ENCODE assay signal across 2 worm cellular contexts in the genomic region with DNA sequence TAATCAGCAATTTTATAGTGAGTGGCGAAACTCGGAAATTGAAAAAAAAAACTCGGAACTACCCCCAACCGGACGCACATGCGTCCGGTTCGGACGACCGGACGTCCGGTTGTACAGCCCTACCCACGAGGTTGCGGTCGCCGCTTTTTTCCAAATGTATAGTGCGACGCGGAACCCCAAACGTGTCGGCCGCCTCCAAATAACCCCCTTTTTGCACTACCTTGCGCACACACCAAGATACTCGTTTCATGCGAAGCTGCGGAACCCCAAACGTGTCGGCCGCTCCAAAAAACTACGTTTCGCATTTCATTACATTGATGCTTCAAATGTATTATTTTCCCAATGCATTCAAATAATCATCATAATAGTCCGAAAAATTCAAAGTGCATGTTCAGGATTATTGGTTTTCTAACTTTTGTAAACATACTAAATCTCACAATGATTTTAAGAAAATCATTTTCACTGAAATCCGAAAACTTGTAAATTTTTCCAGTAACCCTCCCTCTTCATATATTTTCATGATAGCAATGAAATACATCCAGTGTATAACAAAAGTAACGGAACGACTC.
TF ChIP-seq lines count a peak whose summit lies in the region.

TSS of gene srw-35 (plus strand) at position 519 of the 569 bp plus-strand sequence.

TF ChIP-seq in whole organism, L4 larva, 104 proteins besides CTCF, POLR2A, EP300 and RAD21:
- no peak for TF ChIP-seq zip-2 (tag; optimal IDR thresholded peaks at IDR 0.05; lab: Kevin White, UChicago)
- 0 out of 2 replicates have a peak, but pooled peaks have one; percentile 19 for TF ChIP-seq php-3 (GFP tag; IDR thresholded peaks at IDR 0.05; lab: Robert Waterston, UW)

TF ChIP-seq in whole organism, young adult, 124 proteins besides CTCF, POLR2A, EP300 and RAD21:
- no peak for TF ChIP-seq egl-44 (GFP tag; IDR thresholded peaks at IDR 0.05; lab: Robert Waterston, UW)
- no peak for TF ChIP-seq hsf-1 (GFP tag; IDR thresholded peaks at IDR 0.05; lab: Robert Waterston, UW)
- TF ChIP-seq let-607 (tag; optimal IDR thresholded peaks at IDR 0.05; lab: Kevin White, UChicago): no peak
- no peak for TF ChIP-seq egl-18 (GFP tag; IDR thresholded peaks at IDR 0.05; lab: Robert Waterston, UW)
- no peak for TF ChIP-seq rpc-1 (optimal IDR thresholded peaks at IDR 0.05; lab: Kevin White, UChicago)
- TF ChIP-seq rpc-1 (tag; optimal IDR thresholded peaks at IDR 0.05; lab: Kevin White, UChicago): no peak
- no peak for TF ChIP-seq ceh-58 (GFP tag; IDR thresholded peaks at IDR 0.05; lab: Robert Waterston, UW)
- 0 out of 2 replicates have a peak, but pooled peaks have one; percentile 14 for TF ChIP-seq ztf-28 (GFP tag; IDR thresholded peaks at IDR 0.05; lab: Robert Waterston, UW)
- no peak for TF ChIP-seq F37B4.10 (GFP tag; IDR thresholded peaks at IDR 0.05; lab: Robert Waterston, UW)
- no peak for TF ChIP-seq D2030.7 (GFP tag; IDR thresholded peaks at IDR 0.05; lab: Robert Waterston, UW)
- no peak for TF ChIP-seq zfh-2 (GFP tag; conservative IDR thresholded peaks at IDR 0.05; lab: Robert Waterston, UW)
- no peak for TF ChIP-seq aptf-3 (GFP tag; IDR thresholded peaks at IDR 0.05; lab: Robert Waterston, UW)
- TF ChIP-seq snpc-3.4 (tag; optimal IDR thresholded peaks at IDR 0.05; lab: Kevin White, UChicago): no peak
- no peak for TF ChIP-seq madf-3 (GFP tag; IDR thresholded peaks at IDR 0.05; lab: Robert Waterston, UW)
- TF ChIP-seq him-1 (tag; optimal IDR thresholded peaks at IDR 0.05; lab: Kevin White, UChicago): no peak
- TF ChIP-seq snpc-4 (GFP tag; optimal IDR thresholded peaks at IDR 0.05; lab: Kevin White, UChicago): peak; percentile 26
- TF ChIP-seq snpc-4 (tag; optimal IDR thresholded peaks at IDR 0.05; lab: Kevin White, UChicago): peak in 3 of 4 experiments; percentile 23 to 94 (median 82)
- no peak for TF ChIP-seq rec-8 (tag; optimal IDR thresholded peaks at IDR 0.05; lab: Kevin White, UChicago)
- TF ChIP-seq snpc-1.1 (tag; optimal IDR thresholded peaks at IDR 0.05; lab: Kevin White, UChicago; ENCODE audit: insufficient read depth): peak; percentile 76
- TF ChIP-seq nhr-179 (tag; optimal IDR thresholded peaks at IDR 0.05; lab: Kevin White, UChicago): no peak
- no peak for TF ChIP-seq lsy-27 (tag; optimal IDR thresholded peaks at IDR 0.05; lab: Kevin White, UChicago; ENCODE audit: borderline replicate concordance, insufficient read depth)
- TF ChIP-seq ceh-91 (GFP tag; IDR thresholded peaks at IDR 0.05; lab: Robert Waterston, UW): no peak
- TF ChIP-seq C17E4.6 (GFP tag; IDR thresholded peaks at IDR 0.05; lab: Robert Waterston, UW): no peak
TF ChIP-seq in whole organism, young adult: peak in this region for 3.

Comparison
In these comparisons a context has a peak if more than half of its experiments do, and no peak if none do; other contexts are left out.
1. Of the 7 proteins assayed by ChIP-seq in both whole organism, young adult and whole organism, L4 larva: peak only in whole organism, young adult: snpc-4; only in whole organism, L4 larva: none; in both: none; in neither: 6.